Worm (Caenorhabditis elegans): ENCODE results near the gene F44D12.2.

F44D12.2 gene

ce11 chrIV:10007758-10008157 is 9.8 kb downstream of the F44D12.2 start:
- no peak for TF ChIP-seq sem-2 (GFP tag; optimal IDR thresholded peaks at IDR 0.05)
- no peak for TF ChIP-seq unc-62 (GFP tag; optimal IDR thresholded peaks at IDR 0.05)
- peak; percentile 57 for TF ChIP-seq pha-4 (tag; optimal IDR thresholded peaks at IDR 0.05)
- TF ChIP-seq hlh-1 (tag; optimal IDR thresholded peaks at IDR 0.05), result no peak
- no peak for TF ChIP-seq lin-32 (GFP tag; optimal IDR thresholded peaks at IDR 0.05)
- TF ChIP-seq blmp-1 (tag; optimal IDR thresholded peaks at IDR 0.05), result peak; percentile 82
- TF ChIP-seq mab-5 (tag; optimal IDR thresholded peaks at IDR 0.05), result no peak
- no peak for TF ChIP-seq ham-2 (GFP tag; optimal IDR thresholded peaks at IDR 0.05)
- TF ChIP-seq mls-2 (tag; optimal IDR thresholded peaks at IDR 0.05), result no peak
- TF ChIP-seq nhr-237 (tag; optimal IDR thresholded peaks at IDR 0.05), result peak; percentile 15
- TF ChIP-seq unc-120 (tag; optimal IDR thresholded peaks at IDR 0.05; ENCODE audit: poor library complexity, severe bottlenecking), result no peak
- no peak for TF ChIP-seq nhr-2 (tag; optimal IDR thresholded peaks at IDR 0.05)

- TF ChIP-seq pha-4 (tag; optimal IDR thresholded peaks at IDR 0.05) (no peak), ceh-83 (GFP tag; optimal IDR thresholded peaks at IDR 0.05) (no peak), sem-2 (GFP tag; optimal IDR thresholded peaks at IDR 0.05) (no peak), zip-8 (tag; optimal IDR thresholded peaks at IDR 0.05) (no peak), lsy-2 (tag; optimal IDR thresholded peaks at IDR 0.05) (no peak), ham-2 (GFP tag; optimal IDR thresholded peaks at IDR 0.05) (no peak), ces-1 (GFP tag; optimal IDR thresholded peaks at IDR 0.05) (no peak), unc-39 (tag; optimal IDR thresholded peaks at IDR 0.05) (no peak), nhr-12 (tag; optimal IDR thresholded peaks at IDR 0.05) (no peak), sptf-1 (tag; optimal IDR thresholded peaks at IDR 0.05) (no peak), cnd-1 (tag; optimal IDR thresholded peaks at IDR 0.05) (no peak)
Measured at ce11 chrIV:10006792-10007191, 10.7 kb downstream of the F44D12.2 start, which contains the start of gene C47E12.13. Gene C47E12.13 (minus strand): TSS chrIV:10006892.

ce11 chrIV:10003372-10003771 is 14.2 kb downstream of the F44D12.2 start, which contains the start of the genes C47E12.2 and sars-1:
Gene C47E12.2 (minus strand): TSS chrIV:10003502.
Gene sars-1 (plus strand): TSS chrIV:10003726.
- TF ChIP-seq unc-120 (tag; optimal IDR thresholded peaks at IDR 0.05; ENCODE audit: poor library complexity, severe bottlenecking), result no peak
- TF ChIP-seq blmp-1 (tag; optimal IDR thresholded peaks at IDR 0.05), result no peak
- peak; percentile 90 for TF ChIP-seq lsy-2 (tag; optimal IDR thresholded peaks at IDR 0.05)

ce11 chrIV:10001748-10002147 is 15.8 kb downstream of the F44D12.2 start, which contains the start of gene C47E12.3:
Gene C47E12.3 (minus strand): TSS chrIV:10001848.
- TF ChIP-seq lin-32 (GFP tag; optimal IDR thresholded peaks at IDR 0.05), result no peak
- no peak for TF ChIP-seq hlh-1 (tag; optimal IDR thresholded peaks at IDR 0.05)
- TF ChIP-seq ceh-39 (tag; optimal IDR thresholded peaks at IDR 0.05), result no peak
- TF ChIP-seq blmp-1 (tag; optimal IDR thresholded peaks at IDR 0.05), result no peak
- TF ChIP-seq mab-5 (tag; optimal IDR thresholded peaks at IDR 0.05), result no peak
- TF ChIP-seq tbx-8 (GFP tag; optimal IDR thresholded peaks at IDR 0.05), result no peak
- TF ChIP-seq unc-120 (tag; optimal IDR thresholded peaks at IDR 0.05; ENCODE audit: poor library complexity, severe bottlenecking), result no peak
- no peak for TF ChIP-seq elt-3 (tag; optimal IDR thresholded peaks at IDR 0.05)
- TF ChIP-seq unc-39 (tag; optimal IDR thresholded peaks at IDR 0.05), result no peak
- no peak for TF ChIP-seq nhr-2 (tag; optimal IDR thresholded peaks at IDR 0.05)
- TF ChIP-seq ham-2 (GFP tag; optimal IDR thresholded peaks at IDR 0.05), result no peak

ce11 chrIV:9998487-9999218 is 18.9 kb downstream of the F44D12.2 start, which contains the start of gene pyp-1:
Gene pyp-1 (minus strand): TSS chrIV:9998925.
- TF ChIP-seq tbx-8 (GFP tag; optimal IDR thresholded peaks at IDR 0.05), result no peak
- peak; percentile 54 for TF ChIP-seq lsy-2 (tag; optimal IDR thresholded peaks at IDR 0.05)
- no peak for TF ChIP-seq unc-120 (tag; optimal IDR thresholded peaks at IDR 0.05; ENCODE audit: poor library complexity, severe bottlenecking)
- TF ChIP-seq elt-1 (tag; optimal IDR thresholded peaks at IDR 0.05; ENCODE audit: borderline replicate concordance, insufficient read depth), result no peak

- no peak for TF ChIP-seq zip-8 (tag; optimal IDR thresholded peaks at IDR 0.05)
- TF ChIP-seq nhr-237 (tag; optimal IDR thresholded peaks at IDR 0.05), result no peak
- no peak for TF ChIP-seq ham-2 (GFP tag; optimal IDR thresholded peaks at IDR 0.05)
- TF ChIP-seq ceh-43 (GFP tag; optimal IDR thresholded peaks at IDR 0.05), result no peak
- no peak for TF ChIP-seq tbx-8 (GFP tag; optimal IDR thresholded peaks at IDR 0.05)
- TF ChIP-seq lsy-2 (tag; optimal IDR thresholded peaks at IDR 0.05), result no peak
- TF ChIP-seq lin-32 (GFP tag; optimal IDR thresholded peaks at IDR 0.05), result no peak
- TF ChIP-seq elt-3 (tag; optimal IDR thresholded peaks at IDR 0.05), result no peak
- no peak for TF ChIP-seq drap-1 (GFP tag; optimal IDR thresholded peaks at IDR 0.05)
- no peak for TF ChIP-seq mep-1 (tag; optimal IDR thresholded peaks at IDR 0.05)
Measured at ce11 chrIV:9994895-9995394, 22.6 kb downstream of the F44D12.2 start, which contains the start of gene uba-1. Gene uba-1 (minus strand): TSS chrIV:9994945.
